Fruit fly (Drosophila melanogaster): ENCODE data around the gene CG43133.

Gene CG43133

DNA sequence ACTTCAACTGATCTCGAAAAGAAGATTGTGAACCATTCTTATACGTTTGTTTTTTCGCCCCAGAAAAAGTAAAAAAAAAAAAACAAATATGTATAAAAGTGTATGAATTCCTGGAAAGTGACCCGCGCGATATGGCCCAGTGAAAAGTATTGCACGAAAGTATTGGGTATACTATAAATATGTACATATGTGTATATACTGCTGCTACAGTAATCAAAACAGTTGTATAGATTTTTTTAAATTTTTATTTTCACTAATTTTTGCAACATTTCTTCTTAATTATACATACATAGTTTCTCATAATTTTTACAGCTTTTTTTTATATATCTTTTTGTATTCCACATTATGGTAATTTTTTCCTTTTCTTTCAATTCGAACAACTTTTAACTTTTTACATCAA is at the start of gene CG43133:
Gene CG43133, minus strand, starts transcription at position 11 of the 400 bp plus-strand sequence.
- TF ChIP-seq CG7271 (tag; optimal IDR thresholded peaks at IDR 0.05) (no peak), gce (GFP tag; IDR thresholded peaks at IDR 0.05) (no peak), gro (GFP tag; optimal IDR thresholded peaks at IDR 0.05) (no peak), chn (GFP tag; optimal IDR thresholded peaks at IDR 0.05) (no peak), Asciz (GFP tag; optimal IDR thresholded peaks at IDR 0.05) (no peak), Lhr (GFP tag; optimal IDR thresholded peaks at IDR 0.05) (no peak), CG6854 (GFP tag; optimal IDR thresholded peaks at IDR 0.05) (no peak), CG3838 (GFP tag; optimal IDR thresholded peaks at IDR 0.05) (no peak), CG6765 (GFP tag; optimal IDR thresholded peaks at IDR 0.05) (no peak), wek (GFP tag; optimal IDR thresholded peaks at IDR 0.05) (no peak), ems (GFP tag; optimal IDR thresholded peaks at IDR 0.05) (no peak), CG11696 (GFP tag; IDR thresholded peaks at IDR 0.05) (no peak), Elba2 (GFP tag; optimal IDR thresholded peaks at IDR 0.05) (no peak), ara (GFP tag; IDR thresholded peaks at IDR 0.05) (no peak), hb (GFP tag; IDR thresholded peaks at IDR 0.05; ENCODE audit: partially characterized antibody) (no peak), ERR (GFP tag; optimal IDR thresholded peaks at IDR 0.05) (no peak), CG1603 (tag; optimal IDR thresholded peaks at IDR 0.05) (no peak), MESR4 (GFP tag; optimal IDR thresholded peaks at IDR 0.05) (no peak), sug (tag; optimal IDR thresholded peaks at IDR 0.05) (no peak)

DNA sequence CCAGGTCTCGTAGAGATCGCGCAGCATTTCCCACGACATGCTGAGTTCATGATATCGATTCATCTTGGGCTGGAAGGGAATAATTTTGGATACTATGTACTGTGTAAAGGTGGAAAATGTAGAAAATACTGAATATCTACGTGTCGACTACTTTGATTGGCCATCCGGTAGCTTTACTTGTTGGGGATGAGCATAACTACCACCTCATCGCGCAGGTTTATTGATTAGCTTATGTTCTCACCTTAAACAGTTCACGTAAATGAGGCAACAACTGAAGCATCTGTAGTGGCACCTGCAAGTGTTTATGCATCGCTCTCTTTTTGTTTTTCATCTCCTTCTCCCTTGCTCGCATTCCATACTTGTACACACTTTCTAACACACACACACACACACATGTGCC is 49.4 kb upstream of the CG43133 start, which contains the start of gene Andorra:
Gene Andorra, minus strand, starts transcription at position 101 of the 400 bp plus-strand sequence.
- TF ChIP-seq Hr3 (GFP tag; optimal IDR thresholded peaks at IDR 0.05): no peak
- TF ChIP-seq oc (tag; optimal IDR thresholded peaks at IDR 0.05): no peak
- TF ChIP-seq TFAM (GFP tag; optimal IDR thresholded peaks at IDR 0.05): no peak
- TF ChIP-seq Jarid2 (GFP tag; optimal IDR thresholded peaks at IDR 0.05): no peak
- no peak for TF ChIP-seq CG11504 (tag; optimal IDR thresholded peaks at IDR 0.05)
- TF ChIP-seq CG1024 (GFP tag; IDR thresholded peaks at IDR 0.05): no peak
- no peak for TF ChIP-seq CG13424 (tag; optimal IDR thresholded peaks at IDR 0.05)
- TF ChIP-seq HLH3B (GFP tag; IDR thresholded peaks at IDR 0.05): no peak
- no peak for TF ChIP-seq Oaz (GFP tag; IDR thresholded peaks at IDR 0.05)
- TF ChIP-seq CG7987 (GFP tag; optimal IDR thresholded peaks at IDR 0.05): no peak

DNA sequence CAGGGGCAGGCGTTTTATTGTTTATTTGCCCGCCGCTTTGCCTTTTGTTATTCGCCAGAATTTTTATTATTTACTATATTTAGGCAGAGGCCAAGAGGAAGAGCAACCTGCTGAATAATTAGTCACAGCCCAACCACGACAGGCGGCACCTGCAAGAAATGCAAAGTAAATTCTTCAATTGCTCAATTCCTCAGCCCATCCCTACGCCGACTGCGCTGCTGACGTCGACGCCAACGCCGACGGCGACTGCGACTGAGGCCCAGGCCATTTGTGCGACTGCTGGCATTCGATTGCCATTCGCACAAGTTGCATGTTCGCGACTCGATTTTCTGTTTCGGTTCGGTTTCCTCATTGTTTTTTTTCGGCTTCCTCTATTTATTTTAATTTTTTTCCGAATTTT is 47.3 kb upstream of the CG43133 start, which contains the start of gene Frq2:
Gene Frq2, plus strand, starts transcription at position 301 of the 400 bp plus-strand sequence.
- peak; percentile 17 for TF ChIP-seq sd (tag; optimal IDR thresholded peaks at IDR 0.05)
- no peak for TF ChIP-seq H15 (GFP tag; IDR thresholded peaks at IDR 0.05)
- peak; percentile 75 for TF ChIP-seq Adf1 (GFP tag; IDR thresholded peaks at IDR 0.05)
- TF ChIP-seq mld (GFP tag; IDR thresholded peaks at IDR 0.05; ENCODE audit: partially characterized antibody): no peak

DNA sequence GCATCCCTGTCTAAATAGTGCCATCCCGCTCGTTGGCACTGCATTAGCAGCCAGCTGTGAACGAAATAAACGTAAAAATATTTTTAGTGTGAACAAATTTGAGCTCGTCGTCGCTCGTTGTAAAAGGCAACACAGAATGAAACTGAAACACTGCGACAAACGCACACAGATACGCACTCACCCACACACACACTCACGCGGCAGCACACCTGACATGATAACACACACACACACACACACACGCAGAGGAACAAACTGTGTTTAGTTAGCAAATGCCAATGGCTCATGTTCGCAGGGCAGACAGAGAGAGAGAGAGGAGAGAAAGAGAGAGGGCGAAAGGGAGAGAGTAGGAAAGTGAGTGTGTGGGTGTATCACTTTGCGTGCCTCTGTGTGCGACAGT is 29.0 kb upstream of the CG43133 start:
- TF ChIP-seq Ets65A (GFP tag) (peak; percentile 57), Med (GFP tag) (peak; percentile 52), cg (GFP tag; optimal IDR thresholded peaks at IDR 0.05) (peak; percentile 50), Trl (optimal IDR thresholded peaks at IDR 0.05) (peak in 1 of 2 experiments; percentile 22), Trl (GFP tag; optimal IDR thresholded peaks at IDR 0.05) (no peak), CG9609 (GFP tag; optimal IDR thresholded peaks at IDR 0.05) (no peak), onecut (GFP tag; IDR thresholded peaks at IDR 0.05) (no peak), bigmax (GFP tag; optimal IDR thresholded peaks at IDR 0.05) (no peak), crp (GFP tag; optimal IDR thresholded peaks at IDR 0.05) (no peak)
